Fruit fly (Drosophila melanogaster) Kc167 (cell line): ENCODE measurements around the gene CG9609.

Experiments
- Myc ChIP-seq: fragments of >200 bp; optimal IDR thresholded peaks from 2 replicates; lab custom pipeline; 2017; ENCODE audit warnings: missing external identifiers
- Sin3A ChIP-seq: fragments of >200 bp; optimal IDR thresholded peaks from 2 replicates; lab custom pipeline; 2018; ENCODE audit warnings: missing external identifiers
- h ChIP-seq: fragments of >200 bp; optimal IDR thresholded peaks from 3 replicates; lab custom pipeline; 2018; ENCODE audit warnings: missing external identifiers
- insv ChIP-seq: fragments of >200 bp; optimal IDR thresholded peaks from 3 replicates; lab custom pipeline; 2018; ENCODE audit warnings: missing external identifiers
- psq ChIP-seq: fragments of >200 bp; optimal IDR thresholded peaks from 2 replicates; lab custom pipeline; 2017; ENCODE audit warnings: missing external identifiers
- ttk ChIP-seq: sonication (Bioruptor generic); optimal IDR thresholded peaks from 2 replicates; lab custom pipeline; 2017; ENCODE audit warnings: missing external identifiers

CG9609 gene

DNA sequence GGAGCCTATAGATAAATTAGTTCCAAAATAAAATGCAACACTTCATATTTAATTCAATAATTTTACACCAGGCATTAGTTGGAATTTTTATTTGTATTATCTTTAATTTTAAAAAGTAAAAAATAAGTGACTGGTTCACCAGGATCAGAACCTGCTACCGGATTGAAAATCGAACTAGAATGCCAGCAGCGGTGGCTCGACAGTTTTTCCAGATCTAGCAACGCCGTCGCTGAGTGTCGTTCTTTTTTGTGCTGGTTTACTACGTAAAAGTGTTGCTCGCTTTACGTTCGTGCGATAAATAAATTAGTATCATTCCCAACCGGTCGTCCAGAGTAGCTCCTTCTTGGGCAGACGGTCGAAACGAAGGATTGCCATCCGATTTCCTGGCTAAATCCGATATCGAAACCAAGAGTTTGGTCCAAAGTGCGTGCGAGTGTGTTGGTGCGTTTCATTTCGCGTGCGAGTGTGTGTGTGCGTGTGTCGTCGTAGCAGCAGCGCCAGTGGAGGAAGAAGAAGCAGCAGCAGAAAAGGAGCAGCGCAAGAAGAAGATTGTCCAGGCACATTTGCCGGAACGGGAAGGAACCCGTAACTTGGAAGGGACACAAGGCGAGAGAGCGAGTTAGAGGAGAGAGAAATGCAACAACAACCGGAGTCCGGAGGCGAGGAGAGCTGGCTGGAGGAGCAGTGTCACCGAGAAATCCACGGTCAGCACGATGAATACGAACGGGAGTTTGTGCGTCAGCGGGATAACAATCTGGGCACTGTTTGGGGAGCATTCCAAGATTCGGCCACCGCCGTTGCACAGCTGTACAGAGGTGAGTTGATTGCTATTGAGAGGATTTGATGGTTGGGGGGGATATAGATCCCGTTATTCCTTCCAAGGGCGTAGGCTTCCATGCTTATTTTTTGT lies 5.4 kb upstream of the CG9609 start, which contains the start of gene CG4768:
TSS of gene CG4768 (plus strand) at position 200 of the 910 bp plus-strand sequence.
- no peak for TF ChIP-seq Sin3A (lab: Kevin White, UChicago)
- TF ChIP-seq psq (lab: Kevin White, UChicago): no peak
- TF ChIP-seq insv (lab: Kevin White, UChicago): no peak
- TF ChIP-seq Myc (lab: Kevin White, UChicago): no peak
- no peak for TF ChIP-seq ttk (lab: Kevin White, UChicago)
- no peak for TF ChIP-seq h (lab: Kevin White, UChicago)

DNA sequence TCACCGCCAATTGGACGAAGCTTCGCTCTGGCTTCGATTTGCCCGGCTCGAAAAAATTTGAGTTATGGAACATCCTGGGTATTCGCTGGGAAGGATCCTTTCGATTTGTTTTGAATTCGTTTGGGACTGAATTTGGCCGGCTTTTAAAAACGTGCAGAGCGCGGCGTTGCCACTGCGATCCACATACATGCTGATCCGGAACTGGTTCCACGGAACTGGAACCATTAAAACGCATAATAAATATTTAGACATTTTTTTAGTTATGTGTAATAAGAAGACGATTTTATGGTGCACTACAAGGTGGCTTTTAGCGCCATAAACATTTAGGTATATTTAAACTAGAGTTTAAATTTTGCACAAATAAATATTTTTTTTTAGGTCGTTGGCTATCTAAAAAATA lies 4.2 kb upstream of the CG9609 start, which contains the start of gene Rrp45:
TSS of gene Rrp45 (minus strand) at position 209 of the 400 bp plus-strand sequence.
- no peak for TF ChIP-seq Myc (lab: Kevin White, UChicago)
- no peak for TF ChIP-seq insv (lab: Kevin White, UChicago)
- no peak for TF ChIP-seq ttk (lab: Kevin White, UChicago)
- no peak for TF ChIP-seq Sin3A (lab: Kevin White, UChicago)
- TF ChIP-seq h (lab: Kevin White, UChicago): no peak
- TF ChIP-seq psq (lab: Kevin White, UChicago): no peak

DNA sequence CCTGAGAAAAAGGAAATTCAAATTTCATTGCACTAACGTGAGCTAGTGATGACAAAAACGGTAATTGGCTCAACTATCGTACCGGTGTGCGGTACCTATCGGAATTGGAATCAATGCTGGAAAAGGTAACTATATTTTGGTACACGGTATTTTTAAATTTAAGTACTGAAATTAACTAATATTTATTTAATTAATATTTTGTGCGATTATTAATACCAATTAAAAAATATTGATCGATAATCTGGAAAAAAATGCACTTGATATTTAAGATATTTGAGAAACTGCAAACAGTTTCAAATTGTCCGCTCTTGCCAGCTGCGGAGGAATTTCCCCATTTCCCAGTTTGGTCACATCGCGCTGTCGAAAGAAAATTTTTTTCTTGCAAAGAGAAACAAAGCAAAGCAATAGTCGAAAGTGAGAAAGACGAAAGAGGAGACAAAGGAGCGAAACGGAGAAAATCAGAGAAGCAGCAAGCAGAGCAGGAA lies 650 bp upstream of the CG9609 start:
- no peak for TF ChIP-seq Sin3A (lab: Kevin White, UChicago)
- TF ChIP-seq h (lab: Kevin White, UChicago): no peak
- no peak for TF ChIP-seq psq (lab: Kevin White, UChicago)
- no peak for TF ChIP-seq Myc (lab: Kevin White, UChicago)
- no peak for TF ChIP-seq ttk (lab: Kevin White, UChicago)
- no peak for TF ChIP-seq insv (lab: Kevin White, UChicago)

DNA sequence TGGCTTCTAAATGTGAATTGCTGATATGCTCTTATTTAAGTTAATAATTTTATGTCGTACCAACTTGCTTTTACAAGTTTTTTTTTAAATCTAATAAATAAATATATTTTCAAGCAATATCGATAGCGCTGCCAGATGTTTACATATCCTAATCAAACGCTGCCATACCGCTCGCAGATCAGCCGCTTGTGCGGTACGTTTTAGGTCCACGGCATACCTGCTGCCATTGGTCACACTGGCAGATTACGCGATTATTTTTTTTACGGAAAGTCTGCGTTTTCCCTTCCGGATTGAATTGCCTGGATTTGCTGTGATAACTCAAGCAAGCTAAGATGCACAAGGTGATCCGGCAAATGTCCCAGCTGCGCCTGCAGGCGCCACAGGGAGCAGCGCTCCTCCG lies 3.1 kb downstream of the CG9609 start, which contains the start of gene mRpL22:
TSS of gene mRpL22 (plus strand) at position 191 of the 400 bp plus-strand sequence.
- TF ChIP-seq insv (lab: Kevin White, UChicago) (no peak), h (lab: Kevin White, UChicago) (no peak), psq (lab: Kevin White, UChicago) (no peak), ttk (lab: Kevin White, UChicago) (no peak), Sin3A (lab: Kevin White, UChicago) (no peak), Myc (lab: Kevin White, UChicago) (no peak)

DNA sequence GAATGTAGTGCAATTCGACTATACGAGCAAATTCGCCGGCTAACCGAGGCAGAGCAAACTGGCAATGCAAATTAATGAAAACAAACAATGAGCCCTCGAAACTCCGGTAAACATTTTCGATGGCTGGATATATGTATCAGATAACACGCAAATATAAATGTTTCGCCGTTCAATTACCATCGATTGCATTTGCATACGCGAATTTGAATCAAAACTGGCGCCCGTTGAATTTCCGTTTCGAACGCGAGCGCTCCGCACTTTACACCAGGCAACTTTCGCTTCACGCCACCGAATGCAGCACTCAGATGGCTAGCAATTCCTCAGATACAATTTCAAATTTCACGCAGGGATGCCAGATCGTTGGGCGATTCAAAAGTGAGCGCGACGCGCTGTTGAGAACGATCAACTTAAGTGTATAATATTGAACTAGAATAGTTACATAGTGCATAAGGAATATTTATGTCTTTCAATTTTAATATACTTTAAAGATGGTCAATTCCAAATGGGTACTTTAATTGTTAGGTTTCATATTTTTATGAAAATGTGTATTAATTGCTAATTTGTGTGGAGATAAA lies 3.6 kb downstream of the CG9609 start, which contains the start of gene if:
TSS of gene if (minus strand) at position 294 of the 575 bp plus-strand sequence.
- TF ChIP-seq insv (lab: Kevin White, UChicago) (no peak), ttk (lab: Kevin White, UChicago) (no peak), h (lab: Kevin White, UChicago) (no peak), Myc (lab: Kevin White, UChicago) (no peak), Sin3A (lab: Kevin White, UChicago) (no peak), psq (lab: Kevin White, UChicago) (no peak)

DNA sequence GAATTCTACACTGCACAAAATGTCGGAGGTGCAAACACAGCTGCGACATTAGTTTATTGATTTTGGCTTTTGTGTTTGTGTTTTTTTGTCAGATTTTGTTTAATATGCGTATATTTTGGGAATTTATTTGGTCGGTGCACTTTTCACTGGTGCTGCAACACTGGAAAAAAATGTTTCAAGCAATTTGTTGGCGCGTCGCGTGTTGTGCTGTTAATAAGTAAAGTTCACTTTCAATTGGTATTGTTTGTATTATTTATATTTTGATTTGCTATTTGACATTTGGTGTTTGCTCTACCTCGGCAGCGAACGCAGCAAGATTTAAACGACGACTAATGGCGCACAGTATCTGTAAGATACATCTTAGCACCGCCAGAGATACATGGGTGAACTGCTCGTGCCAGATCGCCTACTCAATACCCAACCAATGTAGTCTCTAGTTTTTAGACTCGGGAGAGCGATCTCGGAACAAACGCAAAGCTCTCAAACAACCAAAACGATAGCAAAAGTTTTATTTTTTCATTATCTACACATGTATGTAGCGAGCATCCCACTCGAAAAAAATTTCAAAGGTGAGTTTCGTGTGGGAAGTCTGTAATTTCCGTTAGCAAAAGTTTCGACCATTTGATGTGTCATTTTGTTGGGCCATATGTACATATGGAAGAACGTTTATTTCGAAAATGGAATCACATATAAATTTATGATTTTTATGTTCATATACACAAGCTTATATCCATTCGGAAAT lies 4.5 kb downstream of the CG9609 start:
- TF ChIP-seq Myc (lab: Kevin White, UChicago) (no peak), insv (lab: Kevin White, UChicago) (no peak), ttk (lab: Kevin White, UChicago) (no peak), psq (lab: Kevin White, UChicago) (no peak), Sin3A (lab: Kevin White, UChicago) (no peak), h (lab: Kevin White, UChicago) (no peak)

DNA sequence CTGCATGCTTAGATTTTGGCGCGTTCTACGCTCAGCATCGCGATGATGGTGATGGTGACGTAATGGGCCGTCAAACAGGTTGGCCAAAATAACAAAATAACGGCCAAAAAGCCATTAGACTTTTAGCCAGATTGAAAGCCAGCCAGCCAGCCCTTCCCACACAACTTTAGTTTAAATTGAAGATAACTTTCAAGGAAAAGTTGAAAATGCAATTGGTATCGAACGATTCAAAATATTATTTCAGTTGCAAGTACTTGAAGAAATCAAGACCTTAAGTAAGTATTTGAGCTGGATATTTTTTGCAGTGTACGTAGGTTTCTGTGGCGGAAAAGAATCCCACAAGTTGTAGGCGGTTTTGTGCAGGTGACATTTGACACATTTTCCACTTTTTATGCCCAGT lies 5.8 kb downstream of the CG9609 start:
- no peak for TF ChIP-seq insv (lab: Kevin White, UChicago)
- TF ChIP-seq h (lab: Kevin White, UChicago): no peak
- TF ChIP-seq Sin3A (lab: Kevin White, UChicago): no peak
- no peak for TF ChIP-seq ttk (lab: Kevin White, UChicago)
- no peak for TF ChIP-seq psq (lab: Kevin White, UChicago)
- no peak for TF ChIP-seq Myc (lab: Kevin White, UChicago)

DNA sequence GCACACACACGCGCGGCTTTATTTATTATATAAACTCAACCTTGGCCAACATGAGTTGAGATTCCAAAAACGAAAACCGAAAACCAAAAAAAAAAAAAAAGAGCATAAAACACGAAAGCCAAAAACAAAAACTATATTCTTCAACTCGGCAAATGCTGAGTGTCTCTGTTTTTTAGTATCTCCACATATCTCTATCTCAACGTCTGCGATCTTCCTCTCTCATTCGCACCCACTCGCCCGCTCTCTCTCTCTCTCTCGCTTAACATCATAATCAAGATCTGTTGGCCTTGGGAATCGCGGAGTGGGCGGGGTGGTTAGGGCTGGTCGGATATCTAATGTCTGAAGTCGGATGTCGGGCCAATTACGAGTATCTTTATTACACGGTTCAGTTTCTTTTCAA lies 6.6 kb downstream of the CG9609 start:
- TF ChIP-seq h (lab: Kevin White, UChicago): no peak
- TF ChIP-seq Myc (lab: Kevin White, UChicago): no peak
- TF ChIP-seq ttk (lab: Kevin White, UChicago): no peak
- TF ChIP-seq insv (lab: Kevin White, UChicago): no peak
- no peak for TF ChIP-seq Sin3A (lab: Kevin White, UChicago)
- TF ChIP-seq psq (lab: Kevin White, UChicago): no peak

DNA sequence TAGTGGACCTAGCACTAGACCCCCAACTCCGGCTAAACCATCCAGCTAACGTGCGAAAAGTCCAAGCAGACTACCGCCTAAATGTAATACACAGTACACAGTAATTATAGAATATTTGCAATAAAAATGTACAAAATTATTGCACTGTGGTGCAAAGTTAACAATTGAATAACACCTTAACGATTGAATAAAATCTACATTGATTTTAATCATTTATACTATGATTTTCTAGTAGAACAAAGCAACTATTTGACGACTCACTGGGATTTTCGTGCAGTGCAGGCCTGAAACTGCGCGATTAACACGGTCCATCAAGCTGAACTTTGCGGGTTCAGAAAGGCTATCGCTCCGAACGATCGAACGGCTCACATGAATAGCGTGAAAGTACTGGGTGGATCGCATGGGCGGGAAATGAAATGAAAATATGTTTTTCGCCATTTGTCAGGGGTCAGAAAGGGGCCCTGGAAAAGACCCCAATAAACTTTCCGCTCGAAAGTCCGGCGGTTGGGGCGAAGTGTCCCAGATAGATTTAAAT lies 8.6 kb downstream of the CG9609 start:
- no peak for TF ChIP-seq h (lab: Kevin White, UChicago)
- TF ChIP-seq Myc (lab: Kevin White, UChicago): no peak
- TF ChIP-seq Sin3A (lab: Kevin White, UChicago): no peak
- TF ChIP-seq ttk (lab: Kevin White, UChicago): no peak
- no peak for TF ChIP-seq psq (lab: Kevin White, UChicago)
- no peak for TF ChIP-seq insv (lab: Kevin White, UChicago)

DNA sequence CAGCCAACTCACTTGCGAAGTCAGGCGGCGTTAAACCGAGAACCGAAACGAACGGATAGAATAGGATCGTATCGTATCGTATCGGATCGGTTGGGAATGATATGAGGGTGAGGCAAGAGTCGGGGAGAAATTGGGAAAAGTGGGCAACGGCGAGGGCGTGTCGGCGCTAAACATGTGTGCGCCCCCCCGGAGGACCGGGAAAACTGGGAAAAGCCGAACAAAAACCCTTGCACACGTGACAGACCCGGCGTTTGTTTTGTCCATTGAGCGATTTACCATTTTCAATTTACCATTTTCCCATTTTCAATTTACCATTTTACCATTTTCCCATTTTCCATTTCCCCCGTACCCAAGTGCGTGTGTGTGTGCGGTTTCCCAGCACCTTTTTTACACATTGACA lies 11.7 kb downstream of the CG9609 start:
- no peak for TF ChIP-seq Sin3A (lab: Kevin White, UChicago)
- TF ChIP-seq insv (lab: Kevin White, UChicago): no peak
- TF ChIP-seq psq (lab: Kevin White, UChicago): no peak
- TF ChIP-seq ttk (lab: Kevin White, UChicago): no peak
- TF ChIP-seq Myc (lab: Kevin White, UChicago): no peak
- no peak for TF ChIP-seq h (lab: Kevin White, UChicago)
